Fruit fly (Drosophila melanogaster) whole organism, embryonic: ENCODE data around the gene iav.
A peak's percentile ranks its signal among the peaks of the same experiment; 100 is the strongest.

Source experiments
- Antp ChIP-seq: fragments of 200-800 bp; sonication (Bioruptor generic); optimal IDR thresholded peaks from 3 replicates; lab custom pipeline; 2016; ENCODE audit warnings: missing biosample characterization, missing genetic modification characterization
- Atf-2 ChIP-seq: fragments of 200-800 bp; sonication (Bioruptor generic); optimal IDR thresholded peaks from 2 replicates; lab custom pipeline; 2016; ENCODE audit warnings: missing biosample characterization, missing genetic modification characterization
- CG10654 ChIP-seq: fragments of 200-800 bp; sonication (Bioruptor generic); optimal IDR thresholded peaks from 2 replicates; lab custom pipeline; 2016; ENCODE audit warnings: missing biosample characterization, missing genetic modification characterization
- CG10979 ChIP-seq: fragments of 200-800 bp; sonication (Bioruptor generic); optimal IDR thresholded peaks from 2 replicates; lab custom pipeline; 2018; ENCODE audit warnings: missing biosample characterization, mild to moderate bottlenecking, missing genetic modification characterization, moderate library complexity
- CG11695 ChIP-seq: fragments of 200-800 bp; sonication (Bioruptor generic); IDR thresholded peaks from 3 replicates; pipeline ENCODE4 v1.3.6; 2022; ENCODE audit warnings: missing biosample characterization, missing genetic modification characterization
- CG12299 ChIP-seq: fragments of 200-800 bp; sonication (Bioruptor generic); optimal IDR thresholded peaks from 2 replicates; lab custom pipeline; 2018; ENCODE audit warnings: missing biosample characterization, mild to moderate bottlenecking, missing genetic modification characterization
- CG12744 ChIP-seq: fragments of 200-800 bp; sonication (Bioruptor generic); optimal IDR thresholded peaks from 2 replicates; lab custom pipeline; 2016; ENCODE audit warnings: missing biosample characterization, missing genetic modification characterization
- CG1647 ChIP-seq: fragments of 200-800 bp; sonication (Bioruptor generic); optimal IDR thresholded peaks from 3 replicates; lab custom pipeline; 2016; ENCODE audit warnings: missing biosample characterization, missing genetic modification characterization
- CG16779 ChIP-seq: fragments of 200-800 bp; sonication (Bioruptor generic); IDR thresholded peaks from 2 replicates; pipeline ENCODE4 v1.3.6; 2022; ENCODE audit warnings: missing biosample characterization, missing genetic modification characterization
- CG17359 ChIP-seq: fragments of 200-800 bp; sonication (Bioruptor generic); optimal IDR thresholded peaks from 3 replicates; lab custom pipeline; 2018; ENCODE audit warnings: missing biosample characterization, mild to moderate bottlenecking, missing genetic modification characterization, moderate library complexity
- CG17361 ChIP-seq: fragments of 200-800 bp; sonication (Bioruptor generic); IDR thresholded peaks from 3 replicates; pipeline ENCODE4 v1.3.6; 2022; ENCODE audit warnings: missing biosample characterization, missing genetic modification characterization
- CG3065 ChIP-seq: fragments of 200-800 bp; sonication (Bioruptor generic); optimal IDR thresholded peaks from 2 replicates; lab custom pipeline; 2016; ENCODE audit warnings: missing biosample characterization, missing genetic modification characterization
- CG31224 ChIP-seq: fragments of 200-800 bp; sonication (Bioruptor generic); IDR thresholded peaks from 2 replicates; pipeline ENCODE4 v1.3.6; 2022; ENCODE audit warnings: missing biosample characterization, missing genetic modification characterization
- CG32532 ChIP-seq: fragments of 200-800 bp; sonication (Bioruptor generic); IDR thresholded peaks from 2 replicates; pipeline ENCODE4 v1.3.6; 2022; ENCODE audit warnings: missing biosample characterization, missing genetic modification characterization
- CG3407 ChIP-seq: fragments of 200-800 bp; sonication (Bioruptor generic); optimal IDR thresholded peaks from 2 replicates; lab custom pipeline; 2018; ENCODE audit warnings: missing biosample characterization, mild to moderate bottlenecking, missing genetic modification characterization
- CG6175 ChIP-seq: fragments of 200-800 bp; sonication (Bioruptor generic); IDR thresholded peaks from 3 replicates; pipeline ENCODE4 v1.3.6; 2022; ENCODE audit warnings: missing biosample characterization, missing genetic modification characterization
- CG6254 ChIP-seq: fragments of 200-800 bp; sonication (Bioruptor generic); optimal IDR thresholded peaks from 3 replicates; lab custom pipeline; 2017; ENCODE audit warnings: mild to moderate bottlenecking, missing biosample characterization, missing genetic modification reagents, missing genetic modification characterization
- CG6854 ChIP-seq: fragments of 200-800 bp; sonication (Bioruptor generic); optimal IDR thresholded peaks from 3 replicates; lab custom pipeline; 2017; ENCODE audit warnings: missing biosample characterization, mild to moderate bottlenecking, missing genetic modification characterization
- CG7745 ChIP-seq: fragments of 200-800 bp; sonication (Bioruptor generic); optimal IDR thresholded peaks from 2 replicates; lab custom pipeline; 2018; ENCODE audit warnings: missing biosample characterization, mild to moderate bottlenecking, missing genetic modification characterization, moderate library complexity
- CG8478 ChIP-seq: fragments of >200 bp; optimal IDR thresholded peaks from 2 replicates; lab custom pipeline; 2018
- CG8924 ChIP-seq: fragments of 200-800 bp; optimal IDR thresholded peaks from 3 replicates; lab custom pipeline; 2019; ENCODE audit warnings: missing biosample characterization, mild to moderate bottlenecking, missing genetic modification characterization, moderate library complexity
- CoRest ChIP-seq: fragments of 200-800 bp; sonication (Bioruptor generic); optimal IDR thresholded peaks from 3 replicates; lab custom pipeline; 2018; ENCODE audit warnings: missing biosample characterization, mild to moderate bottlenecking, missing genetic modification characterization, moderate library complexity
- D19B ChIP-seq: fragments of 200-800 bp; sonication (Bioruptor generic); optimal IDR thresholded peaks from 2 replicates; lab custom pipeline; 2017; ENCODE audit warnings: missing biosample characterization, mild to moderate bottlenecking, missing genetic modification characterization
- Doc3 ChIP-seq: fragments of 200-800 bp; sonication (Bioruptor generic); IDR thresholded peaks from 3 replicates; pipeline ENCODE4 v1.3.6; 2022; ENCODE audit warnings: missing biosample characterization, missing genetic modification characterization; ENCODE audit not compliant: partially characterized antibody
- Mes4 ChIP-seq: fragments of 200-800 bp; sonication (Bioruptor generic); optimal IDR thresholded peaks from 2 replicates; lab custom pipeline; 2016; ENCODE audit warnings: missing biosample characterization, missing genetic modification characterization
- Neu2 ChIP-seq: fragments of 200-800 bp; sonication (Bioruptor generic); optimal IDR thresholded peaks from 3 replicates; lab custom pipeline; 2016; ENCODE audit warnings: missing biosample characterization, missing genetic modification characterization, borderline replicate concordance
- Pdp1 ChIP-seq, 2 experiments: fragments of 200-800 bp; sonication (Bioruptor generic); optimal IDR thresholded peaks; 3 replicates each; lab custom pipeline; 2016; ENCODE audit warnings: missing biosample characterization in 2 of 2, missing genetic modification characterization in 2 of 2, mild to moderate bottlenecking in 1 of 2, moderate library complexity in 1 of 2
- Taf1 ChIP-seq: fragments of 200-800 bp; sonication (Bioruptor generic); IDR thresholded peaks from 2 replicates; pipeline ENCODE4 v1.3.6; 2022; ENCODE audit warnings: missing biosample characterization, missing genetic modification characterization
- Usf ChIP-seq: fragments of 200-800 bp; sonication (Bioruptor generic); optimal IDR thresholded peaks from 2 replicates; lab custom pipeline; 2017; ENCODE audit warnings: missing genotype, missing biosample characterization, missing genetic modification characterization
- Vsx1 ChIP-seq: fragments of 200-800 bp; sonication (Bioruptor generic); optimal IDR thresholded peaks from 2 replicates; lab custom pipeline; 2017; ENCODE audit warnings: missing biosample characterization, mild to moderate bottlenecking, missing genetic modification characterization, missing genetic modification reagents
- abd-A ChIP-seq: fragments of 200-800 bp; sonication (Bioruptor generic); optimal IDR thresholded peaks from 3 replicates; lab custom pipeline; 2019; ENCODE audit warnings: missing biosample characterization, mild to moderate bottlenecking, missing genetic modification characterization, moderate library complexity
- bigmax ChIP-seq: fragments of 200-800 bp; sonication (Bioruptor generic); optimal IDR thresholded peaks from 2 replicates; lab custom pipeline; 2018; ENCODE audit warnings: missing biosample characterization, mild to moderate bottlenecking, missing genetic modification characterization
- croc ChIP-seq: fragments of 200-800 bp; sonication (Bioruptor generic); conservative IDR thresholded peaks from 3 replicates; pipeline ENCODE4 v1.3.6; 2022; ENCODE audit warnings: missing biosample characterization, missing genetic modification characterization
- dimm ChIP-seq: fragments of 200-800 bp; sonication (Bioruptor generic); IDR thresholded peaks from 2 replicates; pipeline ENCODE4 v1.3.6; 2022; ENCODE audit warnings: missing biosample characterization, missing genetic modification characterization
- esg ChIP-seq: fragments of 200-800 bp; sonication (Bioruptor generic); conservative IDR thresholded peaks from 2 replicates; pipeline ENCODE4 v1.3.6; 2022; ENCODE audit warnings: missing biosample characterization, missing genetic modification characterization
- eve ChIP-seq, 2 experiments: fragments of >200 bp; optimal IDR thresholded peaks; 2 replicates each; lab custom pipeline; 2017; ENCODE audit warnings: missing biosample characterization in 2 of 2, missing genetic modification characterization in 2 of 2
- gcm ChIP-seq: fragments of 200-800 bp; sonication (Bioruptor generic); optimal IDR thresholded peaks from 2 replicates; lab custom pipeline; 2019; ENCODE audit warnings: missing biosample characterization, mild to moderate bottlenecking, missing genetic modification characterization, moderate library complexity
- gt ChIP-seq: fragments of 200-800 bp; sonication (Bioruptor generic); IDR thresholded peaks from 2 replicates; pipeline ENCODE4 v1.3.6; 2022; ENCODE audit warnings: missing biosample characterization, missing genetic modification characterization
- ind ChIP-seq: fragments of 200-800 bp; sonication (Bioruptor generic); optimal IDR thresholded peaks from 3 replicates; lab custom pipeline; 2016; ENCODE audit warnings: missing biosample characterization, missing genetic modification characterization
- jigr1 ChIP-seq: fragments of 200-800 bp; sonication (Bioruptor generic); IDR thresholded peaks from 3 replicates; pipeline ENCODE4 v1.3.6; 2022; ENCODE audit warnings: missing biosample characterization, missing genetic modification characterization
- lilli ChIP-seq: fragments of 200-800 bp; sonication (Bioruptor generic); optimal IDR thresholded peaks from 3 replicates; lab custom pipeline; 2016; ENCODE audit warnings: missing biosample characterization, missing genetic modification characterization
- lov ChIP-seq, 2 experiments: fragments of 200-800 bp in 1 of 2; fragments of >200 bp in 1 of 2; sonication (Bioruptor generic) in 1 of 2; IDR thresholded peaks in 1 of 2; optimal IDR thresholded peaks in 1 of 2; 2 replicates in 1 of 2; 3 replicates in 1 of 2; pipeline versions ENCODE4 v1.3.6 to Lab custom; 2017 to 2022; ENCODE audit warnings: missing biosample characterization in 1 of 2, missing genetic modification characterization in 1 of 2
- mld ChIP-seq: fragments of 200-800 bp; sonication (Bioruptor generic); IDR thresholded peaks from 3 replicates; pipeline ENCODE4 v1.3.6; 2022; ENCODE audit warnings: missing biosample characterization, missing genetic modification characterization; ENCODE audit not compliant: partially characterized antibody
- pan ChIP-seq, 4 experiments: fragments of >200 bp in 3 of 4; fragments of 200-800 bp in 1 of 4; sonication (Bioruptor generic) in 1 of 4; optimal IDR thresholded peaks in 3 of 4; IDR thresholded peaks in 1 of 4; 2 replicates each; pipeline versions ENCODE4 v1.3.6 to Lab custom; 2017 to 2022; ENCODE audit warnings: missing biosample characterization in 2 of 4, missing genetic modification characterization in 2 of 4, mixed read lengths in 1 of 4
- pho ChIP-seq: fragments of 200-800 bp; sonication (Bioruptor generic); optimal IDR thresholded peaks from 2 replicates; lab custom pipeline; 2016; ENCODE audit warnings: missing biosample characterization, missing genetic modification characterization
- schlank ChIP-seq: fragments of 200-800 bp; sonication (Bioruptor generic); optimal IDR thresholded peaks from 2 replicates; lab custom pipeline; 2018; ENCODE audit warnings: missing biosample characterization, mild to moderate bottlenecking, missing genetic modification characterization
- sima ChIP-seq: fragments of 200-800 bp; sonication (Bioruptor generic); optimal IDR thresholded peaks from 2 replicates; lab custom pipeline; 2016; ENCODE audit warnings: missing biosample characterization, missing genetic modification characterization
- slp2 ChIP-seq: fragments of 200-800 bp; sonication (Bioruptor generic); optimal IDR thresholded peaks from 2 replicates; lab custom pipeline; 2016; ENCODE audit warnings: missing biosample characterization, missing genetic modification characterization

Gene iav

DNA sequence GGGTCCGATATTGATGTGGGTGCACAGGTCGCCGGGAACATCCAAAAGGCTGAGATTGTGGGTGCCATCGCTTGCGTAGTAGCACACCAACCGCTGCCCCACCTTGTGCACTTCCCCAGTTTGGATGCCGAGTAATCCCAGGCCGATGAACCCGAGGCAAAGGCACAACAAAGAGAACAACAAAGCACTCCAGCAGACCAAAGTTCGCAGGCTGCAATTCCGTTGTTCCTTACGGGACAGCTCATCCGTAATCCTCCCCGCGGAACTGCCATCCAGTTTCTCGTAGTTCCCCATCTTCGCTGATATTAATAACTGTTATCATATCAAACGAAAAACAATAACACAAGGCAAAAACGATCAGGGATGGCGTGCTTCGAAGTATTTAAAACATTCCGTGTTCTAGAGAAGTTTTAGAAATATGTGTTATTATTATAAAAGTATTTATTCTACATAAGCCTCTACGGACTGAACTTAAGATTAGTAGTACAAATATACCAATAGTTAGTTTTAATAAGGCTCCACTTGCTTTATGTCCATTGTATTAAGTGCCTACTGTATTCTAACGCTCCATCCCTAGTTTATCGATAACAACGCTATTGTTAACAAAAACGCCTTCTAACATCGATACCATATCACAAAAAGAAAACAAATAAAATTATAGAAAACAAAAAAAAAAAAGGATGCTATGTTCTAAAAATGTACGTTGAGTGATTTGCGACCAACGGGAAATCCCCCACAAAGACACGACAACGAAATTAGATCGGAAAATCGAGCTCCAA lies 35.6 kb downstream of the iav start, which contains the start of the genes Cht11 and CG4558 (continued):
- TF ChIP-seq Usf (GFP tag; lab: Kevin White, UChicago) (peak; percentile 60), esg (peak; percentile 77), Atf-2 (peak; percentile 33), mld (no peak), CG6175 (GFP tag; lab: Robert Waterston, UW) (peak; percentile 47; the same call in 1 of the 3 replicates), eve (GFP tag; optimal IDR thresholded peaks at IDR 0.05; lab: Kevin White, UChicago) (no peak), Doc3 (GFP tag; lab: Robert Waterston, UW) (peak; percentile 39; the same call in 1 of the 3 replicates), abd-A (peak; percentile 49), pho (peak; percentile 66), CG8924 (peak; percentile 91), CG17361 (GFP tag; lab: Robert Waterston, UW) (peak; percentile 84), Pdp1 (GFP tag; optimal IDR thresholded peaks at IDR 0.05; lab: Kevin White, UChicago) (peak; percentile 59 to 76), CG10654 (peak; percentile 77), CG6854 (GFP tag; lab: Kevin White, UChicago) (peak; percentile 37), D19B (GFP tag; lab: Kevin White, UChicago) (peak; percentile 60), CoRest (tag; lab: Kevin White, UChicago) (peak; percentile 90), Neu2 (GFP tag; lab: Kevin White, UChicago) (no peak), CG17359 (peak; percentile 84), CG16779 (GFP tag; lab: Robert Waterston, UW) (0 out of 2 replicates have a peak, but pooled peaks have one; percentile 22), slp2 (GFP tag; lab: Kevin White, UChicago) (peak; percentile 44), CG1647 (GFP tag; lab: Kevin White, UChicago) (peak; percentile 37), croc (peak; percentile 75), CG6254 (GFP tag; lab: Kevin White, UChicago) (peak; percentile 62), lov (optimal IDR thresholded peaks at IDR 0.05; lab: Kevin White, UChicago) (no peak), lov (GFP tag; IDR thresholded peaks at IDR 0.05; lab: Robert Waterston, UW) (0 out of 3 replicates have a peak, but pooled peaks have one; percentile 51), CG32532 (GFP tag; lab: Robert Waterston, UW) (peak; percentile 86), sima (GFP tag; lab: Kevin White, UChicago) (no peak), schlank (tag; lab: Kevin White, UChicago) (peak; percentile 7), CG3407 (peak; percentile 41), Antp (GFP tag; lab: Kevin White, UChicago) (peak; percentile 25), CG10979 (peak; percentile 77), Mes4 (GFP tag; lab: Kevin White, UChicago) (peak; percentile 34), pan (optimal IDR thresholded peaks at IDR 0.05; lab: Kevin White, UChicago) (no peak), pan (GFP tag; optimal IDR thresholded peaks at IDR 0.05 in 1 of 2, IDR thresholded peaks at IDR 0.05 in 1 of 2) (peak in 1 of 2 experiments; percentile 86), CG11695 (GFP tag; lab: Robert Waterston, UW) (peak; percentile 83), CG8478 (lab: Kevin White, UChicago) (no peak), gt (GFP tag; lab: Robert Waterston, UW) (peak; percentile 16; the same call in 1 of the 2 replicates), CG7745 (no peak), Vsx1 (GFP tag; lab: Kevin White, UChicago) (peak; percentile 41), ind (GFP tag; lab: Kevin White, UChicago) (peak; percentile 86), bigmax (GFP tag; lab: Kevin White, UChicago) (no peak), dimm (GFP tag; lab: Robert Waterston, UW) (no peak), jigr1 (GFP tag; lab: Robert Waterston, UW) (0 out of 3 replicates have a peak, but pooled peaks have one; percentile 29), CG3065 (GFP tag; lab: Kevin White, UChicago) (peak; percentile 39), CG31224 (GFP tag; lab: Robert Waterston, UW) (peak; percentile 73), lilli (GFP tag; lab: Kevin White, UChicago) (peak; percentile 91), CG12299 (tag; lab: Kevin White, UChicago) (peak; percentile 73), CG12744 (GFP tag; lab: Kevin White, UChicago) (peak; percentile 60), gcm (GFP tag; lab: Kevin White, UChicago) (peak; percentile 68), Taf1 (GFP tag; lab: Robert Waterston, UW) (peak; percentile 72)
